Worm (Caenorhabditis elegans) whole organism, early embryonic: ENCODE results near the gene cdc-25.2.

Experiments
- ama-1 ChIP-seq: fragments of 150-350 bp; optimal IDR thresholded peaks from 2 replicates; lab custom pipeline; 2014
- hmbx-1 ChIP-seq: sonication (generic microtip); optimal IDR thresholded peaks from 2 replicates; lab custom pipeline; 2016; ENCODE audit warnings: mild to moderate bottlenecking, missing genetic modification characterization, missing compliant biosample characterization
- hnd-1 ChIP-seq: sonication (generic microtip); optimal IDR thresholded peaks from 2 replicates; lab custom pipeline; 2016; ENCODE audit warnings: missing genetic modification characterization, missing compliant biosample characterization

DNA sequence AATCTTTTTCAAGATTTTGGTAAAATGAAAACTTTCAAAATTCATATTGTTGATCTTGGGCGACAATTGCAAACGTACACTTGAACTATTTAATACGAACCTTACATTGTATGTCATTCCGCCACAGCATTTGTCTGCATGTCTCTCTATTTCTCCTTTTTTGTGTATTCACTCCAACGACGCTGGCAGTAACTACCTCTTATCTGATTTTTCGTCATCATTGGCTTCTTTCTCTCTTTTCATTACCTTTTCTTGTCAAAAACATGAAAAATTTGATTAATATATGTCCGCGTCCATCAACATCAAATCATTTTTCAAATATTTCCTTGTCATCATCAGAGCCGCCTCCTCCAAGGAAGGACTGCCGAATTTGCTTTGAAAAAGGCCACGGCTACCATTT lies 43.2 kb downstream of the cdc-25.2 start, which contains the start of gene nhr-177:
- TF ChIP-seq hnd-1 (no peak), hmbx-1 (tag; lab: Kevin White, UChicago) (no peak), ama-1 (lab: Kevin White, UChicago) (no peak)
